Worm (Caenorhabditis elegans) whole organism, L4 larva: ENCODE results near the gene T08D10.5.

Source experiments
- ama-1 ChIP-seq: fragments of 150-350 bp; optimal IDR thresholded peaks from 2 replicates; lab custom pipeline; 2014; ENCODE audit warnings: inconsistent platforms, mixed read lengths
- egl-27 ChIP-seq: sonication (generic microtip); optimal IDR thresholded peaks from 3 replicates; lab custom pipeline; 2017; ENCODE audit warnings: missing biosample characterization, missing genetic modification reagents, missing genetic modification characterization
- lin-39 ChIP-seq: fragments of 150-350 bp; optimal IDR thresholded peaks from 2 replicates; lab custom pipeline; 2014; ENCODE audit warnings: missing biosample characterization, missing genetic modification reagents, missing genetic modification characterization
- madf-9 ChIP-seq: fragments of 200-800 bp; sonication (Bioruptor generic); conservative IDR thresholded peaks from 2 replicates; pipeline ENCODE4 v1.3.6; 2022; ENCODE audit warnings: missing genetic modification reagents, missing genetic modification characterization, missing compliant biosample characterization
- nhr-11 ChIP-seq: fragments of 150-350 bp; optimal IDR thresholded peaks from 2 replicates; lab custom pipeline; 2014; ENCODE audit warnings: missing biosample characterization, missing genetic modification characterization
- nhr-6 ChIP-seq: fragments of 150-350 bp; optimal IDR thresholded peaks from 2 replicates; lab custom pipeline; 2014; ENCODE audit warnings: missing biosample characterization, missing genetic modification characterization
- nhr-76 ChIP-seq: fragments of 150-350 bp; optimal IDR thresholded peaks from 2 replicates; lab custom pipeline; 2014; ENCODE audit warnings: missing biosample characterization, missing genetic modification characterization
- pqm-1 ChIP-seq: sonication (generic microtip); optimal IDR thresholded peaks from 2 replicates; lab custom pipeline; 2017; ENCODE audit warnings: missing biosample characterization, missing genetic modification characterization
- unc-39 ChIP-seq: sonication (generic microtip); optimal IDR thresholded peaks from 2 replicates; lab custom pipeline; 2017; ENCODE audit warnings: missing biosample characterization, missing genetic modification characterization
- unc-62 ChIP-seq, 3 experiments: fragments of 150-350 bp in 1 of 3; sonication (generic microtip); optimal IDR thresholded peaks in 2 of 3; peaks in 1 of 3; 1 replicate in 1 of 3; 2 replicates in 2 of 3; lab custom pipeline; 2014 to 2017; ENCODE audit warnings: missing biosample characterization in 3 of 3, missing genetic modification characterization in 3 of 3, missing genetic modification reagents in 3 of 3, missing genotype in 1 of 3
- ztf-11 ChIP-seq: fragments of 150-350 bp; optimal IDR thresholded peaks from 2 replicates; lab custom pipeline; 2014; ENCODE audit warnings: missing biosample characterization, missing genetic modification characterization

- TF ChIP-seq pqm-1 (tag; lab: Kevin White, UChicago) (no peak), nhr-76 (tag; lab: Kevin White, UChicago) (no peak), nhr-11 (no peak), ama-1 (no peak), lin-39 (no peak), madf-9 (GFP tag; lab: Robert Waterston, UW) (no peak), egl-27 (no peak), nhr-6 (tag; lab: Kevin White, UChicago) (no peak), unc-62 (GFP tag; optimal IDR thresholded peaks at IDR 0.05 in 1 of 2; lab: Kevin White, UChicago) (no peak), unc-62 (tag; optimal IDR thresholded peaks at IDR 0.05; lab: Kevin White, UChicago) (no peak), ztf-11 (tag; lab: Kevin White, UChicago) (no peak), unc-39 (no peak)
These were observed 29.8 kb upstream of the T08D10.5 start, which contains the start of gene F55G7.4 for ce11 chrX:11927585-11927984.
